Worm (Caenorhabditis elegans) whole organism, late embryonic: ENCODE results near the gene hex-1.

Experiments
- K02D7.2 ChIP-seq: sonication (generic microtip); optimal IDR thresholded peaks from 2 replicates; lab custom pipeline; 2017; ENCODE audit warnings: mild to moderate bottlenecking, missing genetic modification characterization, missing compliant biosample characterization
- ahr-1 ChIP-seq: sonication (generic microtip); optimal IDR thresholded peaks from 2 replicates; lab custom pipeline; 2016; ENCODE audit warnings: missing genetic modification characterization, missing compliant biosample characterization
- ama-1 ChIP-seq: fragments of 150-350 bp; optimal IDR thresholded peaks from 2 replicates; lab custom pipeline; 2014
- ceh-31 ChIP-seq: sonication (generic microtip); optimal IDR thresholded peaks from 2 replicates; lab custom pipeline; 2016; ENCODE audit warnings: missing genetic modification characterization, missing compliant biosample characterization
- dve-1 ChIP-seq: sonication (generic microtip); optimal IDR thresholded peaks from 2 replicates; lab custom pipeline; 2017; ENCODE audit warnings: antibody characterized with exemption, mild to moderate bottlenecking, missing genetic modification characterization, missing compliant biosample characterization
- nfya-1 ChIP-seq: sonication (generic microtip); optimal IDR thresholded peaks from 2 replicates; lab custom pipeline; 2017; ENCODE audit warnings: missing genetic modification characterization, mild to moderate bottlenecking, missing compliant biosample characterization, antibody characterized with exemption, moderate library complexity
- nhr-11 ChIP-seq: fragments of 150-350 bp; optimal IDR thresholded peaks from 2 replicates; lab custom pipeline; 2014; ENCODE audit warnings: missing biosample characterization, missing genetic modification characterization
- pat-9 ChIP-seq: fragments of 200-800 bp; sonication (Bioruptor generic); optimal IDR thresholded peaks from 2 replicates; lab custom pipeline; 2018; ENCODE audit warnings: mild to moderate bottlenecking, missing genetic modification characterization, moderate library complexity, missing compliant biosample characterization
- sdc-2 ChIP-seq: sonication (generic microtip); optimal IDR thresholded peaks from 2 replicates; lab custom pipeline; 2016; ENCODE audit warnings: missing genotype, missing genetic modification characterization, missing compliant biosample characterization
- sox-4 ChIP-seq: sonication (generic microtip); optimal IDR thresholded peaks from 2 replicates; lab custom pipeline; 2017; ENCODE audit warnings: mild to moderate bottlenecking, missing genetic modification characterization, inconsistent platforms, missing compliant biosample characterization
- tbx-2 ChIP-seq: sonication (generic microtip); optimal IDR thresholded peaks from 2 replicates; lab custom pipeline; 2016; ENCODE audit warnings: missing genetic modification characterization, missing compliant biosample characterization
- tbx-7 ChIP-seq: sonication (generic microtip); optimal IDR thresholded peaks from 2 replicates; lab custom pipeline; 2016; ENCODE audit warnings: missing genotype, missing genetic modification characterization, missing compliant biosample characterization
- ttx-3 ChIP-seq: sonication (generic microtip); optimal IDR thresholded peaks from 2 replicates; lab custom pipeline; 2016; ENCODE audit warnings: missing genetic modification reagents, missing genetic modification characterization, missing compliant biosample characterization

ce11 chrX:2237438-2237961, 16.6 kb downstream of the hex-1 start, which contains the start of gene vha-15:
- TF ChIP-seq ama-1 (no peak), sox-4 (no peak), pat-9 (tag; lab: Kevin White, UChicago) (no peak), nfya-1 (peak; percentile 85), sdc-2 (tag; lab: Kevin White, UChicago) (no peak), nhr-11 (no peak), K02D7.2 (tag; lab: Kevin White, UChicago) (no peak), ttx-3 (no peak), tbx-2 (tag; lab: Kevin White, UChicago) (peak; percentile 51), ahr-1 (no peak), ceh-31 (tag; lab: Kevin White, UChicago) (peak; percentile 64), dve-1 (peak; percentile 47), tbx-7 (tag; lab: Kevin White, UChicago) (no peak)
